Fruit fly (Drosophila melanogaster): ENCODE data around the gene btz.
A peak's percentile ranks its signal among the peaks of the same experiment; 100 is the strongest.

DNA sequence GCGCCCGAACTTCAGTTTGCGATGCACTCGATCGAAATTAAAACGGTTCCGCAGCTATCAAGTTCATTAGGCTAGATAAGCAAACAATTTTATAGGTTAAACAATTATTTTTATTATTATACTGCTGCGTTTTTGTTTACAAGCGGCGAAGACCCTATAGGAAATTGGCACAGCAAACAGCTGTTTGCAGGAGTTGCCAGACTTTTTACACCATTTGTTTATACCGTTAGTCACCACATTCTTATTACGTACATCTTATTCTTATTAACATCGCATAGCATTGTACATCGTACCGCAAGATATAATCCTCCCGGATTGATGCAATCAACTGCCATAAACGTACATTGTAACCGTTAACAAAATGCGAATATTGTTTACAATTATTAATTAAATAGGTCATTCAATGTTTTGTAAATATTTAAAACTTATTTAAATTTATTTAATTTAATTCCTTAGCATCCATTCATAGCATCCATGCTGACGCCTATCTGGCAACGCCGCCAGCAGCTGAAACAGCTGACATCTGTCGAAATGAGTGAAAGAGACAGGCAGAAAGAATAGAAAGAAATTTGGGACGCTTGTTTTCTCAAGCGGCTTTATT is 6.5 kb downstream of the btz start, which contains the start of the genes CROT and CG12877:
- peak; percentile 78; the same call in 1 of the 2 replicates for TF ChIP-seq CG11294 (GFP tag; IDR thresholded peaks at IDR 0.05)
- TF ChIP-seq CG34406 (GFP tag; optimal IDR thresholded peaks at IDR 0.05) = peak; percentile 82
- peak; percentile 41 for TF ChIP-seq Blimp-1 (GFP tag; optimal IDR thresholded peaks at IDR 0.05)
- TF ChIP-seq CG10631 (GFP tag; optimal IDR thresholded peaks at IDR 0.05) = peak; percentile 93
- TF ChIP-seq lz (GFP tag; optimal IDR thresholded peaks at IDR 0.05) = peak; percentile 77
- TF ChIP-seq Eip93F (GFP tag; optimal IDR thresholded peaks at IDR 0.05) = peak; percentile 28
- TF ChIP-seq spab (GFP tag; optimal IDR thresholded peaks at IDR 0.05) = peak; percentile 44
- TF ChIP-seq Hr39 (GFP tag; optimal IDR thresholded peaks at IDR 0.05) = peak; percentile 70
- no peak for TF ChIP-seq CG16779 (tag; optimal IDR thresholded peaks at IDR 0.05)
- TF ChIP-seq Lpt (GFP tag; optimal IDR thresholded peaks at IDR 0.05) = peak; percentile 59
